Fruit fly (Drosophila melanogaster) whole organism, embryonic: ENCODE measurements around the gene CG14085.

Source experiments
- Atf-2 ChIP-seq: fragments of 200-800 bp; sonication (Bioruptor generic); optimal IDR thresholded peaks from 2 replicates; lab custom pipeline; 2016; ENCODE audit warnings: missing biosample characterization, missing genetic modification characterization
- Blimp-1 ChIP-seq: fragments of 200-800 bp; sonication (Bioruptor generic); optimal IDR thresholded peaks from 3 replicates; lab custom pipeline; 2018; ENCODE audit warnings: missing biosample characterization, missing genetic modification characterization, mild to moderate bottlenecking, moderate library complexity, missing genetic modification reagents
- CG10462 ChIP-seq: fragments of 200-800 bp; sonication (Bioruptor generic); optimal IDR thresholded peaks from 2 replicates; lab custom pipeline; 2016; ENCODE audit warnings: missing biosample characterization, missing genetic modification characterization
- CG12236 ChIP-seq: fragments of 200-800 bp; sonication (Bioruptor generic); optimal IDR thresholded peaks from 2 replicates; lab custom pipeline; 2016; ENCODE audit warnings: missing biosample characterization, missing genetic modification characterization
- CG12769 ChIP-seq: fragments of 200-800 bp; sonication (Bioruptor generic); optimal IDR thresholded peaks from 2 replicates; lab custom pipeline; 2019; ENCODE audit warnings: missing biosample characterization, mild to moderate bottlenecking, missing genetic modification characterization, moderate library complexity
- CG14014 ChIP-seq: fragments of 200-800 bp; sonication (Bioruptor generic); IDR thresholded peaks from 2 replicates; pipeline ENCODE4 v1.3.6; 2022; ENCODE audit warnings: missing biosample characterization, missing genetic modification characterization
- CG14441 ChIP-seq: fragments of 200-800 bp; sonication (Bioruptor generic); IDR thresholded peaks from 2 replicates; pipeline ENCODE4 v1.3.6; 2022; ENCODE audit warnings: missing biosample characterization, missing genetic modification characterization
- CG14667 ChIP-seq: fragments of 200-800 bp; sonication (Bioruptor generic); IDR thresholded peaks from 2 replicates; pipeline ENCODE4 v1.3.6; 2022; ENCODE audit warnings: missing biosample characterization, missing genetic modification characterization
- CG14710 ChIP-seq: fragments of 200-800 bp; sonication (Bioruptor generic); optimal IDR thresholded peaks from 3 replicates; lab custom pipeline; 2019; ENCODE audit warnings: missing biosample characterization, mild to moderate bottlenecking, missing genetic modification characterization, moderate library complexity
- CG1602 ChIP-seq: fragments of 200-800 bp; sonication (Bioruptor generic); optimal IDR thresholded peaks from 3 replicates; lab custom pipeline; 2016; ENCODE audit warnings: missing biosample characterization, missing genetic modification characterization
- CG17802 ChIP-seq: fragments of 200-800 bp; sonication (Bioruptor generic); optimal IDR thresholded peaks from 2 replicates; lab custom pipeline; 2018; ENCODE audit warnings: missing biosample characterization, mild to moderate bottlenecking, missing genetic modification characterization, moderate library complexity
- CG2875 ChIP-seq: fragments of 200-800 bp; sonication (Bioruptor generic); optimal IDR thresholded peaks from 2 replicates; lab custom pipeline; 2017; ENCODE audit warnings: missing biosample characterization, mild to moderate bottlenecking, missing genetic modification characterization, missing genetic modification reagents
- CG30020 ChIP-seq: fragments of 200-800 bp; optimal IDR thresholded peaks from 2 replicates; lab custom pipeline; 2019; ENCODE audit warnings: missing biosample characterization, mild to moderate bottlenecking, missing genetic modification characterization, moderate library complexity
- CG30431 ChIP-seq: fragments of 200-800 bp; sonication (Bioruptor generic); optimal IDR thresholded peaks from 2 replicates; lab custom pipeline; 2017; ENCODE audit warnings: missing biosample characterization, missing genetic modification characterization
- CG3995 ChIP-seq: fragments of 200-800 bp; sonication (Bioruptor generic); optimal IDR thresholded peaks from 3 replicates; lab custom pipeline; 2016; ENCODE audit warnings: missing biosample characterization, missing genetic modification characterization
- CG4404 ChIP-seq: fragments of 200-800 bp; sonication (Bioruptor generic); IDR thresholded peaks from 2 replicates; pipeline ENCODE4 v1.3.6; 2022; ENCODE audit warnings: missing biosample characterization, missing genetic modification characterization
- CG6254 ChIP-seq: fragments of 200-800 bp; sonication (Bioruptor generic); optimal IDR thresholded peaks from 3 replicates; lab custom pipeline; 2017; ENCODE audit warnings: mild to moderate bottlenecking, missing biosample characterization, missing genetic modification reagents, missing genetic modification characterization
- CG6689 ChIP-seq: fragments of 200-800 bp; sonication (Bioruptor generic); IDR thresholded peaks from 2 replicates; pipeline ENCODE4 v1.3.6; 2022; ENCODE audit warnings: missing biosample characterization, missing genetic modification characterization
- CG8089 ChIP-seq: fragments of 200-800 bp; sonication (Bioruptor generic); optimal IDR thresholded peaks from 3 replicates; lab custom pipeline; 2016; ENCODE audit warnings: missing biosample characterization, missing genetic modification characterization
- CG8290 ChIP-seq, 3 experiments: fragments of 200-800 bp; sonication (Bioruptor generic); optimal IDR thresholded peaks; 2 replicates each; lab custom pipeline; 2016 to 2019; ENCODE audit warnings: missing biosample characterization in 3 of 3, missing genetic modification characterization in 3 of 3, mild to moderate bottlenecking in 2 of 3, moderate library complexity in 1 of 3
- CG9215 ChIP-seq: fragments of 200-800 bp; sonication (Bioruptor generic); IDR thresholded peaks from 2 replicates; pipeline ENCODE4 v1.3.6; 2022; ENCODE audit warnings: missing biosample characterization, missing genetic modification characterization
- Chrac-16 ChIP-seq: fragments of 200-800 bp; sonication (Bioruptor generic); optimal IDR thresholded peaks from 3 replicates; lab custom pipeline; 2016; ENCODE audit warnings: missing biosample characterization, missing genetic modification characterization
- Dip3 ChIP-seq: fragments of 200-800 bp; sonication (Bioruptor generic); optimal IDR thresholded peaks from 3 replicates; lab custom pipeline; 2016; ENCODE audit warnings: missing biosample characterization, missing genetic modification characterization
- ERR ChIP-seq: fragments of 200-800 bp; sonication (Bioruptor generic); optimal IDR thresholded peaks from 2 replicates; lab custom pipeline; 2016; ENCODE audit warnings: missing biosample characterization, missing genetic modification characterization
- Eip74EF ChIP-seq, 2 experiments: fragments of 200-800 bp in 1 of 2; fragments of >200 bp in 1 of 2; sonication (Bioruptor generic) in 1 of 2; optimal IDR thresholded peaks; 2 replicates each; lab custom pipeline; 2017 to 2019; ENCODE audit warnings: missing biosample characterization in 2 of 2, missing genetic modification characterization in 2 of 2, mild to moderate bottlenecking in 1 of 2, moderate library complexity in 1 of 2
- Gug ChIP-seq: fragments of 200-800 bp; sonication (Bioruptor generic); IDR thresholded peaks from 4 replicates; pipeline ENCODE4 v1.3.6; 2022; ENCODE audit warnings: missing biosample characterization, missing genetic modification characterization
- H2.0 ChIP-seq: fragments of 200-800 bp; sonication (Bioruptor generic); IDR thresholded peaks from 2 replicates; pipeline ENCODE4 v1.3.6; 2022; ENCODE audit warnings: missing biosample characterization, missing genetic modification characterization
- Hey ChIP-seq: fragments of 200-800 bp; sonication (Bioruptor generic); optimal IDR thresholded peaks from 3 replicates; lab custom pipeline; 2018; ENCODE audit warnings: missing biosample characterization, mild to moderate bottlenecking, missing genetic modification characterization
- Lpt ChIP-seq: fragments of >200 bp; optimal IDR thresholded peaks from 2 replicates; lab custom pipeline; 2018; ENCODE audit warnings: missing biosample characterization, missing genetic modification characterization
- MBD-R2 ChIP-seq: fragments of 200-800 bp; sonication (Bioruptor generic); IDR thresholded peaks from 2 replicates; pipeline ENCODE4 v1.3.6; 2022; ENCODE audit warnings: missing biosample characterization, missing genetic modification characterization
- NfI ChIP-seq: fragments of 200-800 bp; sonication (Bioruptor generic); optimal IDR thresholded peaks from 3 replicates; lab custom pipeline; 2018; ENCODE audit warnings: missing biosample characterization, mild to moderate bottlenecking, missing genetic modification characterization, moderate library complexity
- Oaz ChIP-seq: fragments of 200-800 bp; sonication (Bioruptor generic); IDR thresholded peaks from 2 replicates; pipeline ENCODE4 v1.3.6; 2022; ENCODE audit warnings: missing biosample characterization, missing genetic modification characterization
- Ravus ChIP-seq: fragments of 200-800 bp; sonication (Bioruptor generic); IDR thresholded peaks from 2 replicates; pipeline ENCODE4 v1.3.6; 2022; ENCODE audit warnings: missing biosample characterization, missing genetic modification characterization
- Rx ChIP-seq: fragments of 200-800 bp; sonication (Bioruptor generic); IDR thresholded peaks from 2 replicates; pipeline ENCODE4 v1.3.6; 2022; ENCODE audit warnings: missing biosample characterization, missing genetic modification characterization
- Sox100B ChIP-seq: fragments of 200-800 bp; sonication (Bioruptor generic); optimal IDR thresholded peaks from 3 replicates; lab custom pipeline; 2018; ENCODE audit warnings: missing biosample characterization, mild to moderate bottlenecking, missing genetic modification characterization
- Xrp1 ChIP-seq: fragments of 200-800 bp; sonication (Bioruptor generic); IDR thresholded peaks from 2 replicates; pipeline ENCODE4 v1.3.6; 2022; ENCODE audit warnings: missing biosample characterization, missing genetic modification characterization
- ab ChIP-seq: fragments of 200-800 bp; sonication (Bioruptor generic); optimal IDR thresholded peaks from 2 replicates; lab custom pipeline; 2016; ENCODE audit warnings: missing biosample characterization, missing genetic modification characterization
- bigmax ChIP-seq: fragments of 200-800 bp; sonication (Bioruptor generic); optimal IDR thresholded peaks from 2 replicates; lab custom pipeline; 2018; ENCODE audit warnings: missing biosample characterization, mild to moderate bottlenecking, missing genetic modification characterization
- br ChIP-seq: fragments of >200 bp; optimal IDR thresholded peaks from 2 replicates; lab custom pipeline; 2017
- chinmo ChIP-seq: fragments of 200-800 bp; sonication (Bioruptor generic); IDR thresholded peaks from 4 replicates; pipeline ENCODE4 v1.3.6; 2022; ENCODE audit warnings: missing biosample characterization, missing genetic modification characterization; ENCODE audit not compliant: partially characterized antibody
- da ChIP-seq: fragments of 200-800 bp; sonication (Bioruptor generic); optimal IDR thresholded peaks from 2 replicates; lab custom pipeline; 2016; ENCODE audit warnings: missing biosample characterization, missing genetic modification characterization
- fd64A ChIP-seq: fragments of 200-800 bp; sonication (Bioruptor generic); optimal IDR thresholded peaks from 3 replicates; lab custom pipeline; 2018; ENCODE audit warnings: missing biosample characterization, mild to moderate bottlenecking, missing genetic modification characterization
- grn ChIP-seq: fragments of 200-800 bp; sonication (Bioruptor generic); optimal IDR thresholded peaks from 3 replicates; lab custom pipeline; 2017; ENCODE audit warnings: missing biosample characterization, missing genetic modification characterization
- ham ChIP-seq: fragments of 200-800 bp; sonication (Bioruptor generic); IDR thresholded peaks from 2 replicates; pipeline ENCODE4 v1.3.6; 2022; ENCODE audit warnings: missing biosample characterization, missing genetic modification characterization
- her ChIP-seq: fragments of 200-800 bp; sonication (Bioruptor generic); optimal IDR thresholded peaks from 2 replicates; lab custom pipeline; 2016; ENCODE audit warnings: missing biosample characterization, missing genetic modification characterization
- kah ChIP-seq: fragments of 200-800 bp; sonication (Bioruptor generic); optimal IDR thresholded peaks from 2 replicates; lab custom pipeline; 2018; ENCODE audit warnings: missing biosample characterization, mild to moderate bottlenecking, missing genetic modification characterization
- luna ChIP-seq: fragments of 200-800 bp; sonication (Bioruptor generic); optimal IDR thresholded peaks from 2 replicates; lab custom pipeline; 2016; ENCODE audit warnings: missing biosample characterization, missing genetic modification characterization
- mirr ChIP-seq: fragments of 200-800 bp; sonication (Bioruptor generic); optimal IDR thresholded peaks from 3 replicates; lab custom pipeline; 2018; ENCODE audit warnings: missing biosample characterization, mild to moderate bottlenecking, missing genetic modification characterization
- psq ChIP-seq: fragments of 200-800 bp; sonication (Bioruptor generic); optimal IDR thresholded peaks from 2 replicates; lab custom pipeline; 2017; ENCODE audit warnings: missing biosample characterization, missing genetic modification characterization
- sens ChIP-seq: fragments of 200-800 bp; sonication (Bioruptor generic); peaks from one replicate; lab custom pipeline; 2016; ENCODE audit warnings: missing biosample characterization, missing genetic modification characterization
- sna ChIP-seq: fragments of 200-800 bp; sonication (Bioruptor generic); IDR thresholded peaks from 2 replicates; pipeline ENCODE4 v1.3.6; 2022; ENCODE audit warnings: missing biosample characterization, missing genetic modification characterization; ENCODE audit not compliant: partially characterized antibody
- trh ChIP-seq: fragments of 200-800 bp; sonication (Bioruptor generic); optimal IDR thresholded peaks from 2 replicates; lab custom pipeline; 2016; ENCODE audit warnings: missing biosample characterization, missing genetic modification characterization
- zen ChIP-seq: fragments of 200-800 bp; sonication (Bioruptor generic); optimal IDR thresholded peaks from 3 replicates; lab custom pipeline; 2018; ENCODE audit warnings: missing biosample characterization, mild to moderate bottlenecking, missing genetic modification characterization, moderate library complexity

Gene CG14085

dm6 chr3L:19294235-19294612 lies 25.1 kb downstream of the CG14085 start, which contains the start of gene fal (continued):
- TF ChIP-seq bigmax (GFP tag; lab: Kevin White, UChicago) = no peak
- no peak for TF ChIP-seq chinmo (GFP tag; lab: Robert Waterston, UW)
- TF ChIP-seq CG10462 (GFP tag; lab: Kevin White, UChicago) = no peak
- no peak for TF ChIP-seq psq
- TF ChIP-seq NfI (GFP tag; lab: Kevin White, UChicago) = no peak
- no peak for TF ChIP-seq CG4404 (GFP tag; lab: Robert Waterston, UW)
- no peak for TF ChIP-seq CG6689
- no peak for TF ChIP-seq Eip74EF (GFP tag; optimal IDR thresholded peaks at IDR 0.05; lab: Kevin White, UChicago)
- peak; percentile 55 for TF ChIP-seq CG14710
- no peak for TF ChIP-seq Rx
- peak; percentile 26 for TF ChIP-seq Dip3 (GFP tag; lab: Kevin White, UChicago)
- no peak for TF ChIP-seq CG2875
- no peak for TF ChIP-seq kah
- TF ChIP-seq Atf-2 = peak; percentile 20
- TF ChIP-seq CG17802 (tag; lab: Kevin White, UChicago) = no peak
- TF ChIP-seq CG30431 (GFP tag; lab: Kevin White, UChicago) = no peak
- no peak for TF ChIP-seq ham (GFP tag; lab: Robert Waterston, UW)
- no peak for TF ChIP-seq sens (GFP tag; lab: Kevin White, UChicago)
- TF ChIP-seq Xrp1 (GFP tag; lab: Robert Waterston, UW) = peak; percentile 36; the same call in 1 of the 2 replicates
- TF ChIP-seq ab (GFP tag; lab: Kevin White, UChicago) = no peak
- no peak for TF ChIP-seq Ravus (GFP tag; lab: Robert Waterston, UW)
- no peak for TF ChIP-seq CG9215 (GFP tag; lab: Robert Waterston, UW)
- TF ChIP-seq Lpt (GFP tag; lab: Kevin White, UChicago) = no peak
- no peak for TF ChIP-seq CG14441 (GFP tag; lab: Robert Waterston, UW)
- no peak for TF ChIP-seq Blimp-1
- TF ChIP-seq CG12236 (GFP tag; lab: Kevin White, UChicago) = no peak
- no peak for TF ChIP-seq Oaz
- no peak for TF ChIP-seq trh
- TF ChIP-seq Sox100B (GFP tag; lab: Kevin White, UChicago) = no peak
- no peak for TF ChIP-seq CG6254 (GFP tag; lab: Kevin White, UChicago)
- TF ChIP-seq CG14014 (GFP tag; lab: Robert Waterston, UW) = no peak
- no peak for TF ChIP-seq CG3995 (GFP tag; lab: Kevin White, UChicago)
- TF ChIP-seq fd64A (GFP tag; lab: Kevin White, UChicago) = no peak
- peak; percentile 41 for TF ChIP-seq luna (GFP tag; lab: Kevin White, UChicago)
- peak; percentile 21 for TF ChIP-seq CG1602 (GFP tag; lab: Kevin White, UChicago)
- no peak for TF ChIP-seq sna
- TF ChIP-seq CG12769 (tag; lab: Kevin White, UChicago) = no peak
- no peak for TF ChIP-seq da
- TF ChIP-seq br = no peak
- no peak for TF ChIP-seq CG8089
- no peak for TF ChIP-seq CG30020 (tag; lab: Kevin White, UChicago)
- peak; percentile 79 for TF ChIP-seq CG8290 (GFP tag; optimal IDR thresholded peaks at IDR 0.05; lab: Kevin White, UChicago)
- no peak for TF ChIP-seq CG8290 (tag; optimal IDR thresholded peaks at IDR 0.05; lab: Kevin White, UChicago)
- TF ChIP-seq Gug = peak; percentile 9; the same call in 1 of the 4 replicates
- no peak for TF ChIP-seq mirr (GFP tag; lab: Kevin White, UChicago)
- peak; percentile 9 for TF ChIP-seq Chrac-16 (GFP tag; lab: Kevin White, UChicago)
- TF ChIP-seq zen (tag; lab: Kevin White, UChicago) = peak; percentile 20
- TF ChIP-seq CG14667 (GFP tag; lab: Robert Waterston, UW) = no peak
- no peak for TF ChIP-seq her (GFP tag; lab: Kevin White, UChicago)
- TF ChIP-seq Hey = no peak
- TF ChIP-seq grn (GFP tag; lab: Kevin White, UChicago) = no peak
- TF ChIP-seq H2.0 (GFP tag; lab: Robert Waterston, UW) = no peak
- no peak for TF ChIP-seq ERR (GFP tag; lab: Kevin White, UChicago)
- TF ChIP-seq MBD-R2 (GFP tag; lab: Robert Waterston, UW) = no peak
